Worm (Caenorhabditis elegans) whole organism, L3 larva: ENCODE measurements around the gene F53A2.11.

ENCODE experiments used
- R02D3.7 ChIP-seq: fragments of 150-350 bp; optimal IDR thresholded peaks from 2 replicates; lab custom pipeline; 2014; ENCODE audit warnings: missing biosample characterization, missing genetic modification characterization
- ZK546.5 ChIP-seq: sonication (generic microtip); optimal IDR thresholded peaks from 2 replicates; lab custom pipeline; 2017; ENCODE audit warnings: missing biosample characterization, missing genetic modification characterization
- ama-1 ChIP-seq: fragments of 150-350 bp; optimal IDR thresholded peaks from 2 replicates; lab custom pipeline; 2018
- ceh-28 ChIP-seq: fragments of 150-350 bp; optimal IDR thresholded peaks from 2 replicates; lab custom pipeline; 2014; ENCODE audit warnings: missing biosample characterization, missing genetic modification reagents, missing genetic modification characterization
- ceh-82 ChIP-seq: fragments of 150-350 bp; optimal IDR thresholded peaks from 2 replicates; lab custom pipeline; 2014; ENCODE audit warnings: missing biosample characterization, missing genetic modification characterization
- daf-12 ChIP-seq: fragments of 150-350 bp; optimal IDR thresholded peaks from 2 replicates; lab custom pipeline; 2014; ENCODE audit warnings: missing biosample characterization, missing genetic modification reagents, missing genetic modification characterization
- egl-27 ChIP-seq: sonication (generic microtip); optimal IDR thresholded peaks from 4 replicates; lab custom pipeline; 2017; ENCODE audit warnings: missing biosample characterization, missing genetic modification reagents, missing genetic modification characterization
- elt-1 ChIP-seq: fragments of 150-350 bp; optimal IDR thresholded peaks from 2 replicates; lab custom pipeline; 2014; ENCODE audit warnings: missing biosample characterization, missing genetic modification characterization
- elt-2 ChIP-seq: sonication (generic microtip); optimal IDR thresholded peaks from 2 replicates; lab custom pipeline; 2016; ENCODE audit warnings: missing genetic modification reagents, mild to moderate bottlenecking, missing genetic modification characterization, missing compliant biosample characterization
- elt-3 ChIP-seq, 3 experiments: fragments of 150-350 bp in 1 of 3; sonication (generic microtip) in 2 of 3; optimal IDR thresholded peaks; 2 replicates in 2 of 3; 4 replicates in 1 of 3; lab custom pipeline; 2014 to 2017; ENCODE audit warnings: missing biosample characterization in 3 of 3, missing genetic modification characterization in 3 of 3
- eor-1 ChIP-seq, 2 experiments: fragments of 150-350 bp; optimal IDR thresholded peaks; 2 replicates each; lab custom pipeline; 2014 to 2018; ENCODE audit warnings: missing biosample characterization in 2 of 2, missing genetic modification characterization in 2 of 2
- fkh-10 ChIP-seq: sonication (generic microtip); optimal IDR thresholded peaks from 2 replicates; lab custom pipeline; 2017; ENCODE audit warnings: missing biosample characterization, missing genetic modification reagents, missing genetic modification characterization
- fkh-2 ChIP-seq: fragments of 150-350 bp; optimal IDR thresholded peaks from 2 replicates; lab custom pipeline; 2014; ENCODE audit warnings: missing biosample characterization, missing genetic modification reagents, missing genetic modification characterization
- fos-1 ChIP-seq: fragments of 150-350 bp; optimal IDR thresholded peaks from 2 replicates; lab custom pipeline; 2014; ENCODE audit warnings: missing biosample characterization, missing genetic modification characterization
- hmg-11 ChIP-seq: sonication (generic microtip); optimal IDR thresholded peaks from 2 replicates; lab custom pipeline; 2016; ENCODE audit warnings: missing genetic modification characterization, missing compliant biosample characterization
- jun-1 ChIP-seq: fragments of 150-350 bp; optimal IDR thresholded peaks from 2 replicates; lab custom pipeline; 2014; ENCODE audit warnings: missing biosample characterization, missing genetic modification reagents, missing genetic modification characterization
- lin-15B ChIP-seq: fragments of 150-350 bp; optimal IDR thresholded peaks from 2 replicates; lab custom pipeline; 2014; ENCODE audit warnings: missing biosample characterization, missing genetic modification characterization
- lin-39 ChIP-seq: fragments of 150-350 bp; optimal IDR thresholded peaks from 2 replicates; lab custom pipeline; 2018; ENCODE audit warnings: missing biosample characterization, missing genetic modification reagents, missing genetic modification characterization
- lsy-12 ChIP-seq: sonication (generic microtip); optimal IDR thresholded peaks from 2 replicates; lab custom pipeline; 2016; ENCODE audit warnings: mild to moderate bottlenecking, missing genetic modification characterization, missing compliant biosample characterization
- mdl-1 ChIP-seq: fragments of 150-350 bp; optimal IDR thresholded peaks from 2 replicates; lab custom pipeline; 2014; ENCODE audit warnings: missing biosample characterization, missing genetic modification characterization
- mml-1 ChIP-seq: fragments of 150-350 bp; sonication (generic microtip); optimal IDR thresholded peaks from 3 replicates; lab custom pipeline; 2014; ENCODE audit warnings: missing biosample characterization, missing genetic modification characterization
- nhr-11 ChIP-seq: fragments of 150-350 bp; optimal IDR thresholded peaks from 2 replicates; lab custom pipeline; 2014; ENCODE audit warnings: missing biosample characterization, missing genetic modification characterization
- nhr-23 ChIP-seq: fragments of 150-350 bp; optimal IDR thresholded peaks from 2 replicates; lab custom pipeline; 2014; ENCODE audit warnings: missing biosample characterization, missing genetic modification reagents, missing genetic modification characterization
- nhr-237 ChIP-seq: fragments of 150-350 bp; optimal IDR thresholded peaks from 2 replicates; lab custom pipeline; 2014; ENCODE audit warnings: missing biosample characterization, missing genetic modification characterization
- nhr-25 ChIP-seq: sonication (generic microtip); optimal IDR thresholded peaks from 2 replicates; lab custom pipeline; 2017; ENCODE audit warnings: missing biosample characterization, missing genetic modification characterization
- nhr-28 ChIP-seq: fragments of 150-350 bp; optimal IDR thresholded peaks from 2 replicates; lab custom pipeline; 2014; ENCODE audit warnings: missing biosample characterization, missing genetic modification characterization
- nhr-43 ChIP-seq: sonication (generic microtip); optimal IDR thresholded peaks from 2 replicates; lab custom pipeline; 2016; ENCODE audit warnings: mild to moderate bottlenecking, missing genetic modification characterization, missing compliant biosample characterization; ENCODE audit not compliant: poor library complexity, severe bottlenecking
- nhr-67 ChIP-seq: fragments of 150-350 bp; optimal IDR thresholded peaks from 2 replicates; lab custom pipeline; 2014; ENCODE audit warnings: missing biosample characterization, missing genetic modification characterization
- nhr-76 ChIP-seq: fragments of 150-350 bp; sonication (generic microtip); optimal IDR thresholded peaks from 5 replicates; lab custom pipeline; 2014; ENCODE audit warnings: missing biosample characterization, missing genetic modification characterization
- nhr-77 ChIP-seq: fragments of 150-350 bp; optimal IDR thresholded peaks from 2 replicates; lab custom pipeline; 2014; ENCODE audit warnings: missing biosample characterization, missing genetic modification characterization
- pha-4 ChIP-seq: fragments of 150-350 bp; optimal IDR thresholded peaks from 2 replicates; lab custom pipeline; 2014; ENCODE audit warnings: missing biosample characterization, missing genetic modification reagents, missing genetic modification characterization
- pqm-1 ChIP-seq: fragments of 150-350 bp; optimal IDR thresholded peaks from 2 replicates; lab custom pipeline; 2017; ENCODE audit warnings: missing biosample characterization, missing genetic modification characterization, inconsistent platforms
- sea-2 ChIP-seq: fragments of 150-350 bp; sonication (generic microtip); optimal IDR thresholded peaks from 4 replicates; lab custom pipeline; 2014; ENCODE audit warnings: missing biosample characterization, missing genetic modification reagents, missing genetic modification characterization
- snpc-4 ChIP-seq: fragments of 150-350 bp; optimal IDR thresholded peaks from 2 replicates; lab custom pipeline; 2014; ENCODE audit warnings: missing biosample characterization, missing genetic modification characterization
- tbx-2 ChIP-seq: sonication (generic microtip); optimal IDR thresholded peaks from 2 replicates; lab custom pipeline; 2016; ENCODE audit warnings: mild to moderate bottlenecking, missing genetic modification characterization, missing compliant biosample characterization
- unc-39 ChIP-seq: sonication (generic microtip); optimal IDR thresholded peaks from 4 replicates; lab custom pipeline; 2017; ENCODE audit warnings: missing biosample characterization, missing genetic modification characterization
- unc-62 ChIP-seq: fragments of 150-350 bp; sonication (generic microtip); optimal IDR thresholded peaks from 4 replicates; lab custom pipeline; 2014; ENCODE audit warnings: missing biosample characterization, missing genetic modification reagents, missing genetic modification characterization
- zag-1 ChIP-seq: fragments of 150-350 bp; optimal IDR thresholded peaks from 2 replicates; lab custom pipeline; 2014; ENCODE audit warnings: missing biosample characterization, missing genetic modification characterization
- ztf-11 ChIP-seq: fragments of 150-350 bp; optimal IDR thresholded peaks from 2 replicates; lab custom pipeline; 2014; ENCODE audit warnings: missing biosample characterization, missing genetic modification characterization
- ztf-4 ChIP-seq: fragments of 150-350 bp; optimal IDR thresholded peaks from 2 replicates; lab custom pipeline; 2014; ENCODE audit warnings: missing biosample characterization, missing genetic modification characterization

The F53A2.11 gene

ce11 chrIII:13307107-13307506 is 15.4 kb downstream of the F53A2.11 start, which contains the start of the genes klp-19 and slc-36.1:
Gene klp-19, minus strand, starts transcription at chrIII:13307259.
Gene slc-36.1, plus strand, starts transcription at chrIII:13307502.
- TF ChIP-seq nhr-77 (tag; lab: Kevin White, UChicago): no peak
- peak; percentile 64 for TF ChIP-seq pha-4 (tag; lab: Kevin White, UChicago)
- peak; percentile 41 for TF ChIP-seq lin-15B
- TF ChIP-seq elt-2 (tag; lab: Kevin White, UChicago): peak; percentile 0
- no peak for TF ChIP-seq elt-3 (tag; optimal IDR thresholded peaks at IDR 0.05; lab: Kevin White, UChicago)
- TF ChIP-seq R02D3.7 (tag; lab: Kevin White, UChicago): no peak
- TF ChIP-seq nhr-43 (tag; lab: Kevin White, UChicago): peak; percentile 7
- TF ChIP-seq fkh-10: no peak
- TF ChIP-seq nhr-23 (tag; lab: Kevin White, UChicago): peak; percentile 53
- TF ChIP-seq snpc-4: peak; percentile 2
- no peak for TF ChIP-seq ztf-11 (tag; lab: Kevin White, UChicago)
- TF ChIP-seq hmg-11 (tag; lab: Kevin White, UChicago): peak; percentile 72

ce11 chrIII:13305537-13305936 is 16.9 kb downstream of the F53A2.11 start:
- no peak for TF ChIP-seq fos-1
- no peak for TF ChIP-seq lsy-12 (tag; lab: Kevin White, UChicago)
- TF ChIP-seq zag-1 (tag; lab: Kevin White, UChicago): no peak
- TF ChIP-seq egl-27 (tag; lab: Kevin White, UChicago): no peak
- no peak for TF ChIP-seq lin-39 (tag; lab: Kevin White, UChicago)

- TF ChIP-seq ztf-4 (no peak), nhr-11 (no peak), ZK546.5 (tag; lab: Kevin White, UChicago) (no peak), lsy-12 (tag; lab: Kevin White, UChicago) (no peak), nhr-237 (no peak), tbx-2 (tag; lab: Kevin White, UChicago) (no peak), fos-1 (no peak), elt-2 (tag; lab: Kevin White, UChicago) (no peak), sea-2 (GFP tag; lab: Kevin White, UChicago) (no peak), elt-1 (tag; lab: Kevin White, UChicago) (no peak), R02D3.7 (tag; lab: Kevin White, UChicago) (no peak), daf-12 (tag; lab: Kevin White, UChicago) (no peak), eor-1 (tag; optimal IDR thresholded peaks at IDR 0.05; lab: Kevin White, UChicago) (no peak)
Observed at ce11 chrIII:13302578-13302977, 19.9 kb downstream of the F53A2.11 start.

- TF ChIP-seq nhr-11: no peak
- no peak for TF ChIP-seq nhr-77 (tag; lab: Kevin White, UChicago)
- TF ChIP-seq nhr-43 (tag; lab: Kevin White, UChicago): no peak
- no peak for TF ChIP-seq nhr-67
- TF ChIP-seq ceh-82 (tag; lab: Kevin White, UChicago): no peak
- no peak for TF ChIP-seq tbx-2 (tag; lab: Kevin White, UChicago)
- TF ChIP-seq elt-2 (tag; lab: Kevin White, UChicago): no peak
- no peak for TF ChIP-seq ceh-28
- TF ChIP-seq jun-1 (tag; lab: Kevin White, UChicago): no peak
- no peak for TF ChIP-seq lin-15B
- TF ChIP-seq nhr-237: no peak
- no peak for TF ChIP-seq lsy-12 (tag; lab: Kevin White, UChicago)
- no peak for TF ChIP-seq unc-62 (GFP tag; lab: Kevin White, UChicago)
- no peak for TF ChIP-seq R02D3.7 (tag; lab: Kevin White, UChicago)
- TF ChIP-seq, all 47 proteins: peak for 0
Observed at ce11 chrIII:13301983-13302382, 20.5 kb downstream of the F53A2.11 start.

- TF ChIP-seq fkh-10: no peak
- no peak for TF ChIP-seq fos-1
- no peak for TF ChIP-seq mml-1 (tag; lab: Kevin White, UChicago)
- TF ChIP-seq nhr-28 (tag; lab: Kevin White, UChicago): no peak
- peak; percentile 76 for TF ChIP-seq nhr-25 (tag; lab: Kevin White, UChicago)
- TF ChIP-seq nhr-23 (tag; lab: Kevin White, UChicago): peak; percentile 24
- TF ChIP-seq lsy-12 (tag; lab: Kevin White, UChicago): no peak
- TF ChIP-seq pha-4 (tag; lab: Kevin White, UChicago): peak; percentile 22
- peak; percentile 77 for TF ChIP-seq elt-2 (tag; lab: Kevin White, UChicago)
- TF ChIP-seq pqm-1: no peak
- TF ChIP-seq mdl-1: no peak
- TF ChIP-seq ama-1 (lab: Kevin White, UChicago): no peak
- no peak for TF ChIP-seq nhr-77 (tag; lab: Kevin White, UChicago)
- TF ChIP-seq fkh-2 (tag; lab: Kevin White, UChicago): no peak
- TF ChIP-seq elt-1 (tag; lab: Kevin White, UChicago): peak; percentile 23
- TF ChIP-seq unc-39 (tag; lab: Kevin White, UChicago): no peak
- TF ChIP-seq nhr-76: no peak
Observed at ce11 chrIII:13298722-13299431, 23.6 kb downstream of the F53A2.11 start, which contains the start of gene pgm-2. Gene pgm-2, plus strand, starts transcription at chrIII:13299378.
